Worm (Caenorhabditis elegans) whole organism, L3 larva: ENCODE measurements around the gene nsy-4.
A peak's percentile ranks its signal among the peaks of the same experiment; 100 is the strongest.

ENCODE experiments used
- R02D3.7 ChIP-seq: fragments of 150-350 bp; optimal IDR thresholded peaks from 2 replicates; lab custom pipeline; 2014; ENCODE audit warnings: missing biosample characterization, missing genetic modification characterization
- ZK546.5 ChIP-seq: sonication (generic microtip); optimal IDR thresholded peaks from 2 replicates; lab custom pipeline; 2017; ENCODE audit warnings: missing biosample characterization, missing genetic modification characterization
- aly-2 ChIP-seq: fragments of 150-350 bp; optimal IDR thresholded peaks from 2 replicates; lab custom pipeline; 2014; ENCODE audit warnings: missing biosample characterization, missing genetic modification characterization
- ama-1 ChIP-seq: fragments of 150-350 bp; optimal IDR thresholded peaks from 2 replicates; lab custom pipeline; 2018
- ceh-16 ChIP-seq: sonication (generic microtip); optimal IDR thresholded peaks from 2 replicates; lab custom pipeline; 2017; ENCODE audit warnings: missing biosample characterization, missing genetic modification characterization
- ceh-28 ChIP-seq: fragments of 150-350 bp; optimal IDR thresholded peaks from 2 replicates; lab custom pipeline; 2014; ENCODE audit warnings: missing biosample characterization, missing genetic modification reagents, missing genetic modification characterization
- ceh-82 ChIP-seq: fragments of 150-350 bp; optimal IDR thresholded peaks from 2 replicates; lab custom pipeline; 2014; ENCODE audit warnings: missing biosample characterization, missing genetic modification characterization
- ceh-9 ChIP-seq: sonication (generic microtip); optimal IDR thresholded peaks from 2 replicates; lab custom pipeline; 2018; ENCODE audit warnings: missing biosample characterization, missing genetic modification characterization
- daf-12 ChIP-seq: fragments of 150-350 bp; optimal IDR thresholded peaks from 2 replicates; lab custom pipeline; 2014; ENCODE audit warnings: missing biosample characterization, missing genetic modification reagents, missing genetic modification characterization
- egl-27 ChIP-seq: sonication (generic microtip); optimal IDR thresholded peaks from 4 replicates; lab custom pipeline; 2017; ENCODE audit warnings: missing biosample characterization, missing genetic modification reagents, missing genetic modification characterization
- egl-5 ChIP-seq: fragments of 150-350 bp; optimal IDR thresholded peaks from 2 replicates; lab custom pipeline; 2017; ENCODE audit warnings: missing biosample characterization, missing genetic modification reagents, missing genetic modification characterization, inconsistent platforms
- elt-2 ChIP-seq: sonication (generic microtip); optimal IDR thresholded peaks from 2 replicates; lab custom pipeline; 2016; ENCODE audit warnings: missing genetic modification reagents, mild to moderate bottlenecking, missing genetic modification characterization, missing compliant biosample characterization
- elt-3 ChIP-seq, 3 experiments: fragments of 150-350 bp in 1 of 3; sonication (generic microtip) in 2 of 3; optimal IDR thresholded peaks; 2 replicates in 2 of 3; 4 replicates in 1 of 3; lab custom pipeline; 2014 to 2017; ENCODE audit warnings: missing biosample characterization in 3 of 3, missing genetic modification characterization in 3 of 3
- eor-1 ChIP-seq, 2 experiments: fragments of 150-350 bp; optimal IDR thresholded peaks; 2 replicates each; lab custom pipeline; 2014 to 2018; ENCODE audit warnings: missing biosample characterization in 2 of 2, missing genetic modification characterization in 2 of 2
- fkh-2 ChIP-seq: fragments of 150-350 bp; optimal IDR thresholded peaks from 2 replicates; lab custom pipeline; 2014; ENCODE audit warnings: missing biosample characterization, missing genetic modification reagents, missing genetic modification characterization
- jun-1 ChIP-seq: fragments of 150-350 bp; optimal IDR thresholded peaks from 2 replicates; lab custom pipeline; 2014; ENCODE audit warnings: missing biosample characterization, missing genetic modification reagents, missing genetic modification characterization
- lin-15B ChIP-seq: fragments of 150-350 bp; optimal IDR thresholded peaks from 2 replicates; lab custom pipeline; 2014; ENCODE audit warnings: missing biosample characterization, missing genetic modification characterization
- mdl-1 ChIP-seq: fragments of 150-350 bp; optimal IDR thresholded peaks from 2 replicates; lab custom pipeline; 2014; ENCODE audit warnings: missing biosample characterization, missing genetic modification characterization
- nfya-1 ChIP-seq: sonication (generic microtip); optimal IDR thresholded peaks from 2 replicates; lab custom pipeline; 2017; ENCODE audit warnings: missing genetic modification characterization, mild to moderate bottlenecking, missing compliant biosample characterization, antibody characterized with exemption, moderate library complexity; ENCODE audit not compliant: insufficient read depth
- nhr-12 ChIP-seq: fragments of 150-350 bp; optimal IDR thresholded peaks from 2 replicates; lab custom pipeline; 2014; ENCODE audit warnings: missing biosample characterization, missing genetic modification characterization
- nhr-23 ChIP-seq: fragments of 150-350 bp; optimal IDR thresholded peaks from 2 replicates; lab custom pipeline; 2014; ENCODE audit warnings: missing biosample characterization, missing genetic modification reagents, missing genetic modification characterization
- nhr-237 ChIP-seq: fragments of 150-350 bp; optimal IDR thresholded peaks from 2 replicates; lab custom pipeline; 2014; ENCODE audit warnings: missing biosample characterization, missing genetic modification characterization
- nhr-43 ChIP-seq: sonication (generic microtip); optimal IDR thresholded peaks from 2 replicates; lab custom pipeline; 2016; ENCODE audit warnings: mild to moderate bottlenecking, missing genetic modification characterization, missing compliant biosample characterization; ENCODE audit not compliant: poor library complexity, severe bottlenecking
- nhr-67 ChIP-seq: fragments of 150-350 bp; optimal IDR thresholded peaks from 2 replicates; lab custom pipeline; 2014; ENCODE audit warnings: missing biosample characterization, missing genetic modification characterization
- nhr-76 ChIP-seq: fragments of 150-350 bp; sonication (generic microtip); optimal IDR thresholded peaks from 5 replicates; lab custom pipeline; 2014; ENCODE audit warnings: missing biosample characterization, missing genetic modification characterization
- pha-4 ChIP-seq: fragments of 150-350 bp; optimal IDR thresholded peaks from 2 replicates; lab custom pipeline; 2014; ENCODE audit warnings: missing biosample characterization, missing genetic modification reagents, missing genetic modification characterization
- pqm-1 ChIP-seq: fragments of 150-350 bp; optimal IDR thresholded peaks from 2 replicates; lab custom pipeline; 2017; ENCODE audit warnings: missing biosample characterization, missing genetic modification characterization, inconsistent platforms
- snpc-4 ChIP-seq: fragments of 150-350 bp; optimal IDR thresholded peaks from 2 replicates; lab custom pipeline; 2014; ENCODE audit warnings: missing biosample characterization, missing genetic modification characterization
- tbx-2 ChIP-seq: sonication (generic microtip); optimal IDR thresholded peaks from 2 replicates; lab custom pipeline; 2016; ENCODE audit warnings: mild to moderate bottlenecking, missing genetic modification characterization, missing compliant biosample characterization
- unc-39 ChIP-seq: sonication (generic microtip); optimal IDR thresholded peaks from 4 replicates; lab custom pipeline; 2017; ENCODE audit warnings: missing biosample characterization, missing genetic modification characterization
- zag-1 ChIP-seq: fragments of 150-350 bp; optimal IDR thresholded peaks from 2 replicates; lab custom pipeline; 2014; ENCODE audit warnings: missing biosample characterization, missing genetic modification characterization
- ztf-11 ChIP-seq: fragments of 150-350 bp; optimal IDR thresholded peaks from 2 replicates; lab custom pipeline; 2014; ENCODE audit warnings: missing biosample characterization, missing genetic modification characterization
- ztf-4 ChIP-seq: fragments of 150-350 bp; optimal IDR thresholded peaks from 2 replicates; lab custom pipeline; 2014; ENCODE audit warnings: missing biosample characterization, missing genetic modification characterization

Gene nsy-4

DNA sequence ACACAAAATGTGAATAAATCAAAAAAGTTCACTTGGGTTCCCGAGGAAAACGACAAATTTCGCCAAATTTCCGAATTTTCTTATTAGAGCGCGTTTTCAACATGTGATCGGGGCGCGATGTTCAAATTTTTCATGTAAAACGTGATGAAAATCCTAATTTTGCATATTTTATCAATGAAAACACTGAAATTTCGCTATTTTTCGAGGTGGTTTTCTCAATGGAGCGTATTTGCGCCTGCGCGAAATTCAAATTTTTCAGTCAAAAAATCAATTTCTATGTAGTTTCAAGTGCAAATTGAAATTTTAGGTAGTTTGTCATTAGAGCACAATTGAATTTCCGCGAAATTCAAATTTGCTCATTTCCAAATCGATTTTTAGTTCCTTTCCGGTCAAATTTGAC lies 15.7 kb upstream of the nsy-4 start:
- TF ChIP-seq R02D3.7: no peak
- TF ChIP-seq eor-1 (tag; optimal IDR thresholded peaks at IDR 0.05; lab: Kevin White, UChicago): no peak
- TF ChIP-seq nhr-12 (tag; lab: Kevin White, UChicago): no peak
- peak; percentile 21 for TF ChIP-seq lin-15B
- no peak for TF ChIP-seq zag-1 (tag; lab: Kevin White, UChicago)
- TF ChIP-seq ceh-82: no peak
- no peak for TF ChIP-seq ztf-11
- TF ChIP-seq, all 47 proteins: peak for 1

DNA sequence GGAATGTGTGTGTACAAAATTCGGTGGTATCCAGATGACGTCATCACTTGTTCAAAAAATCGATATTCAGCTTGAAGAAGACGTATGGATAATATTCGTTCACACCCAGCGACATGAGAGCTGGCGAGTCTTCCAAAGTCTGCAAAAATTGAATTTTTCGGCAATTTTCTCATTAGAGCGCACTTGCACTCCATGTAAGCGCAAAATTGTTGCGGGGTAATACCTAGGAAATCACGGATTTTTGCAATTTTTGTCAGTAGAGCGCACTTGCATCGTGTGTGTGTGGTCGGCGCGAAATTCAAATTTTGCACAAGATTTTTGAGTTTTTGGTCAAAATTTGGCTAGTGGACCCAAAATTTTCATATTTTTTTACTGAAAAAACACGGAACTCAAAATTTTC lies 14.9 kb upstream of the nsy-4 start:
- no peak for TF ChIP-seq nfya-1 (tag; lab: Kevin White, UChicago)
- TF ChIP-seq eor-1 (tag; optimal IDR thresholded peaks at IDR 0.05; lab: Kevin White, UChicago): no peak
- TF ChIP-seq ceh-82: no peak
- TF ChIP-seq ama-1 (lab: Kevin White, UChicago): no peak
- no peak for TF ChIP-seq mdl-1 (tag; lab: Kevin White, UChicago)
- no peak for TF ChIP-seq ztf-11
- no peak for TF ChIP-seq ztf-4 (tag; lab: Kevin White, UChicago)

DNA sequence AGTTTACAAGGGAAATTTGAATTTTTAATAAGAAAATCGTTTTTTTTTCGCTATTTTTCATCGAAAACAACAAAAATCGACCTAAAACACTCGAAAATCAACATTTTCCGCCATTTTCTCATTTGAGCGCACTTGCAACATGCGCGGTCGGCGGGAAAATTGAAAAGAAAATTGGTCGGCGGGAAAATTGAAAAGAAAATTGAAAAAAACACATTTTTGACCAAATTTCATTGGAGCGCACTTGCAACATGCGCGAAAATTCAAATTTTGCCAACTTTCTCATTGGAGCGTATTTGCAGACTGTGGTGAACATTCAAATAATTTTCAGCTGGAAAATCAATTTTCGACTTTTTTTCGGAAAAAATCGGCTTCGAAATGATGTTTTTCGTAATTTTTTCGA lies 11.5 kb upstream of the nsy-4 start:
- TF ChIP-seq aly-2 (tag; lab: Kevin White, UChicago): no peak
- TF ChIP-seq ceh-28 (tag; lab: Kevin White, UChicago): no peak
- TF ChIP-seq lin-15B: peak; percentile 18

DNA sequence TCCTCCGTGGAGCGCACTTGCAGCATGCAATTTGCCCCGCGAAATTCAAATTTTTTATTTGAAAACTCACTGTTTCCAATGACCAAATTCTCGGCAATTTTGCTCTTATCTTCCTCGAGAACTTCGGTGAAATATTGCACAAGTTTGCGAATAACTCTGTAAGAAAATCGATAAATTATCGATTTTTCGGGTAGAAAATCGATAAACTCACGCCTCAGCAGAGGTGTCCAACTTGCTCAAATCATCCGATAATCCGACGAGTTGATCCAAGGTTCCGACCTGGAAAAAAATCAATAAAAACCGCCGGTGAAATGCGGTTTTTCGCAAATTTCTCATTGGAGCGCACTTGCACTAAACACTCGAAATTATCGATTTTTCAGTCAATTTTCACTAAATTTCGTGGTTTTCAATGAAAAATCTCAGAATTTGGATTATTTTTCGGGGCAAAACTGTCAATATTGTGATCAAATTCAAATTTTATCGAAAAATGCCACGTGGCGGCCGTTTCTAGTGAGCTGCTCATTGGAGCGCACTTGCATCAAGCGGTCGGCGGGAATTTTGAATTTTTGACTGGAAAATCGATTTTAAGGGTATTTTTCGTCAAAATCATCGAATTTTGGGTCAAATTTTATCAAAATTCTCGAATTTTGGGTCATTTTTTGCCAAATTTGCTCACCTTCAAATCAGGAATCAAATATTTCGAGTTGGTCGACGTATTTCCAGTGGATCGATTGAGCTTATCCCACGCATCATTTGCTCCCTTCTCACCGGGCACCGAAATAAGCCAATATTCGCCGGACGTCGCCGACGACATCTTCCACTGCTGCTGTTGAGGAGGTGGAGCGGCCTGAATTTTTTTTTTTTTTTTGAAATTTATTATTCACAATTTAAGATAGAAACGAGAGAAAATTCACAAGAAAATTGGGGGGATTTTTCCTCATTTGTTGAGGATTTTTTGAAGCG lies 9.1 kb upstream of the nsy-4 start, which contains the start of gene vha-11:
Gene vha-11, minus strand, starts transcription at position 847 of the 963 bp plus-strand sequence.
- TF ChIP-seq lin-15B (peak; percentile 1), ceh-28 (tag; lab: Kevin White, UChicago) (peak; percentile 86), elt-2 (tag; lab: Kevin White, UChicago) (peak; percentile 1), fkh-2 (tag; lab: Kevin White, UChicago) (no peak), nhr-43 (tag; lab: Kevin White, UChicago) (peak; percentile 1), ama-1 (lab: Kevin White, UChicago) (peak; percentile 44), nhr-23 (tag; lab: Kevin White, UChicago) (no peak), nhr-76 (no peak)

DNA sequence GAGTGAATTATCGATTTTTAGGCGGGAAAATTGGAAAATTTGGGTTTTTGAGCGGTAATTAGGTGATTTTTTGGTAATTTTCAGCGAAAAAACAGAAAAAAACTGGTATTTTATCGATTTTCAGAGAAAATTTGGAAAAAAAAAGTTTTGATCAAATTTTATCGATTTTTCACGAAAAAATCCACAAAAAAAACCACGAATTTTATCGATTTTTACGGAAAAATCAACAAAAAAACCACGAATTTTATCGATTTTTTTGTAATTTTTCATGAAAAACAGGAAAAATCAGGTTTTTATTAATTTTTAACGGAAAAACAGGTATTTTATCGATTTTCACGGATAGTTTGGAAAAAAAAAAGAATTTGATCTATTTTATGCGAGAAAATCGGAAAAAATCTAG lies 8.2 kb upstream of the nsy-4 start:
- TF ChIP-seq zag-1 (tag; lab: Kevin White, UChicago) (no peak), pqm-1 (tag; lab: Kevin White, UChicago) (peak; percentile 52), ceh-28 (tag; lab: Kevin White, UChicago) (peak; percentile 84)
- TF ChIP-seq, all 47 proteins: peak for 2

DNA sequence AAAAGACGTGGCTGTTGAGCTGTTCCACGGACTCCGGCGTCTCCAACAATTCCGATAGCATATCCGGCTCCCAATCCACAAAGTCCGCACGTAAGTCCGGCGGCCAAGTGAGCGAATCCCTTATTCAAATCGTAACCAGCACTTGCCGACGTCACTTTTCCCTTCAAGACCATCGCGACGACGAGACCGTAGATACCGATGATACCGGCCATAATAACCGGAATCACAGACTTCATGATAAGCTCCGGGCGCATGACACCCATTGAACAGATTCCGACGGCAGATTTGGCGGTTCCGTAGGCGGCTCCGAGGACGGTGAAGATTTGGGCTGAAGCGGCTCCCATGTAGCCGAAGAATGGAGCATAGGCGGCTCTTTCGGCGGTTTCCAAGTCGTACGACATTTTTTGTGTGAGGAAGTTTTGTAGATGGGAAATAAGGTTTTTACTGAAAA lies 7.5 kb upstream of the nsy-4 start, which contains the start of gene vha-3:
Gene vha-3, minus strand, starts transcription at position 401 of the 451 bp plus-strand sequence.
- no peak for TF ChIP-seq pha-4 (tag; lab: Kevin White, UChicago)
- TF ChIP-seq elt-3 (tag; optimal IDR thresholded peaks at IDR 0.05; lab: Kevin White, UChicago): no peak
- peak; percentile 48 for TF ChIP-seq ama-1 (lab: Kevin White, UChicago)

DNA sequence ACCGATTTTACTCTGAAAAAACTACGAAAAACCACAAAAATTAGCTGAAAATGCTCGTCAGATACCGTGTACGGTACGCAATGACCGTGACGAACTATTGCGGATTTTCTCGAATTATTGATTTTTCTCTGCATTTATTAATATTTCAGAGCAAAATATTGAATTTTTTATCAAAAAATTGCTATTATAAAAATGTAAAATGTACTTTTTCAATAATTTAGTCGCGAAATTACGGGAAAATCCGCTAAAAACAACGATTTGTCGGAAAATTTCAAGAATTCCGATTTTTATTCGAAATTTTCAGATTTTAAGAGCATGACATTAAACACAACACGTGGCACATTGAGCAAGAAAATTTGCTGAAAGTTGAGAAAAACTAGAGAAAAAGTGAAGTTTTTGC lies 6.8 kb upstream of the nsy-4 start, which contains the start of gene Y38F2AL.12:
Gene Y38F2AL.12, plus strand, starts transcription at position 301 of the 400 bp plus-strand sequence.
- no peak for TF ChIP-seq ztf-4 (tag; lab: Kevin White, UChicago)
- no peak for TF ChIP-seq ceh-9 (tag; lab: Kevin White, UChicago)
- TF ChIP-seq egl-5 (tag; lab: Kevin White, UChicago): no peak
- no peak for TF ChIP-seq jun-1
- TF ChIP-seq pqm-1 (tag; lab: Kevin White, UChicago): no peak
- TF ChIP-seq ZK546.5 (tag; lab: Kevin White, UChicago): no peak
- TF ChIP-seq ceh-28 (tag; lab: Kevin White, UChicago): no peak
- no peak for TF ChIP-seq tbx-2 (tag; lab: Kevin White, UChicago)
- no peak for TF ChIP-seq nhr-67 (tag; lab: Kevin White, UChicago)
- no peak for TF ChIP-seq unc-39 (tag; lab: Kevin White, UChicago)
- no peak for TF ChIP-seq fkh-2 (tag; lab: Kevin White, UChicago)
- no peak for TF ChIP-seq ceh-16
- TF ChIP-seq daf-12 (tag; lab: Kevin White, UChicago): no peak
- TF ChIP-seq egl-27 (tag; lab: Kevin White, UChicago): no peak
- no peak for TF ChIP-seq pha-4 (tag; lab: Kevin White, UChicago)
- TF ChIP-seq snpc-4 (tag; lab: Kevin White, UChicago): no peak
- TF ChIP-seq nhr-237 (tag; lab: Kevin White, UChicago): no peak
- TF ChIP-seq zag-1 (tag; lab: Kevin White, UChicago): no peak
